Worm (Caenorhabditis elegans) whole organism, L4 larva: ENCODE results near the gene C02B8.6.

Source experiments
- F26F4.8 ChIP-seq: fragments of 200-800 bp; sonication (Bioruptor generic); conservative IDR thresholded peaks from 2 replicates; pipeline ENCODE4 v1.3.6; 2022; ENCODE audit warnings: missing genetic modification characterization, missing compliant biosample characterization
- F37D6.2 ChIP-seq: sonication (generic microtip); optimal IDR thresholded peaks from 2 replicates; lab custom pipeline; 2016; ENCODE audit warnings: mild to moderate bottlenecking, missing genetic modification characterization, missing compliant biosample characterization
- R02D3.7 ChIP-seq: fragments of 150-350 bp; sonication (generic microtip); optimal IDR thresholded peaks from 3 replicates; lab custom pipeline; 2014; ENCODE audit warnings: missing biosample characterization, missing genetic modification characterization
- T26A8.4 ChIP-seq: fragments of 200-800 bp; sonication (Bioruptor generic); IDR thresholded peaks from 2 replicates; pipeline ENCODE4 v1.3.6; 2022; ENCODE audit warnings: missing genetic modification characterization, missing compliant biosample characterization
- Y105C5A.15 ChIP-seq: fragments of 200-800 bp; sonication (Bioruptor generic); IDR thresholded peaks from 2 replicates; pipeline ENCODE4 v1.3.6; 2022; ENCODE audit warnings: missing genetic modification characterization, missing compliant biosample characterization
- Y48G9A.11 ChIP-seq: fragments of 200-800 bp; sonication (Bioruptor generic); IDR thresholded peaks from 2 replicates; pipeline ENCODE4 v1.3.6; 2022; ENCODE audit warnings: missing genetic modification reagents, missing genetic modification characterization, missing compliant biosample characterization
- Y5F2A.4 ChIP-seq: fragments of 200-800 bp; sonication (Bioruptor generic); optimal IDR thresholded peaks from 2 replicates; lab custom pipeline; 2018; ENCODE audit warnings: mild to moderate bottlenecking, missing genetic modification characterization, missing compliant biosample characterization
- Y75B8A.6 ChIP-seq: fragments of 200-800 bp; sonication (Bioruptor generic); IDR thresholded peaks from 2 replicates; pipeline ENCODE4 v1.3.6; 2022; ENCODE audit warnings: missing genetic modification reagents, missing genetic modification characterization, missing compliant biosample characterization
- ZK546.5 ChIP-seq, 2 experiments: sonication (generic microtip); optimal IDR thresholded peaks; 2 replicates each; lab custom pipeline; 2017; ENCODE audit warnings: missing biosample characterization in 2 of 2, missing genetic modification characterization in 2 of 2
- aly-2 ChIP-seq: sonication (generic microtip); optimal IDR thresholded peaks from 2 replicates; lab custom pipeline; 2018; ENCODE audit warnings: missing biosample characterization, missing genetic modification characterization
- ama-1 ChIP-seq: fragments of 150-350 bp; optimal IDR thresholded peaks from 2 replicates; lab custom pipeline; 2014; ENCODE audit warnings: inconsistent platforms, mixed read lengths
- arid-1 ChIP-seq: fragments of 200-800 bp; sonication (Bioruptor generic); conservative IDR thresholded peaks from 2 replicates; pipeline ENCODE4 v1.3.6; 2022; ENCODE audit warnings: missing genetic modification reagents, missing genetic modification characterization, missing compliant biosample characterization
- ceh-32 ChIP-seq: sonication (generic microtip); optimal IDR thresholded peaks from 2 replicates; lab custom pipeline; 2016; ENCODE audit warnings: mild to moderate bottlenecking, missing genetic modification characterization, missing compliant biosample characterization; ENCODE audit not compliant: poor library complexity
- ceh-62 ChIP-seq: sonication (generic microtip); optimal IDR thresholded peaks from 2 replicates; lab custom pipeline; 2017; ENCODE audit warnings: missing biosample characterization, missing genetic modification characterization
- ctbp-1 ChIP-seq: fragments of 200-800 bp; sonication (Bioruptor generic); IDR thresholded peaks from 2 replicates; pipeline ENCODE4 v1.3.6; 2022; ENCODE audit warnings: missing genetic modification reagents, missing genetic modification characterization, missing compliant biosample characterization
- daf-16 ChIP-seq, 3 experiments: sonication (generic microtip); optimal IDR thresholded peaks; 2 replicates each; lab custom pipeline; 2016 to 2017; ENCODE audit warnings: missing genetic modification characterization in 3 of 3, missing genetic modification reagents in 3 of 3, mild to moderate bottlenecking in 2 of 3, missing compliant biosample characterization in 2 of 3, missing biosample characterization in 1 of 3, moderate library complexity in 1 of 3
- daf-19 ChIP-seq: fragments of 200-800 bp; sonication (Bioruptor generic); conservative IDR thresholded peaks from 2 replicates; pipeline ENCODE4 v1.3.6; 2022; ENCODE audit warnings: missing genetic modification characterization, missing compliant biosample characterization
- dmd-9 ChIP-seq: fragments of 200-800 bp; sonication (Bioruptor generic); IDR thresholded peaks from 2 replicates; pipeline ENCODE4 v1.3.6; 2022; ENCODE audit warnings: missing genetic modification reagents, missing genetic modification characterization, missing compliant biosample characterization
- dve-1 ChIP-seq: sonication (generic microtip); optimal IDR thresholded peaks from 2 replicates; lab custom pipeline; 2017; ENCODE audit warnings: antibody characterized with exemption, mild to moderate bottlenecking, missing genetic modification characterization, missing compliant biosample characterization; ENCODE audit not compliant: insufficient read depth
- egl-27 ChIP-seq: sonication (generic microtip); optimal IDR thresholded peaks from 3 replicates; lab custom pipeline; 2017; ENCODE audit warnings: missing biosample characterization, missing genetic modification reagents, missing genetic modification characterization
- hlh-11 ChIP-seq: fragments of 200-800 bp; sonication (Bioruptor generic); optimal IDR thresholded peaks from 2 replicates; lab custom pipeline; 2018; ENCODE audit warnings: mild to moderate bottlenecking, missing genetic modification characterization, missing compliant biosample characterization
- hlh-30 ChIP-seq: sonication (generic microtip); optimal IDR thresholded peaks from 2 replicates; lab custom pipeline; 2017; ENCODE audit warnings: antibody characterized with exemption, mild to moderate bottlenecking, missing genetic modification characterization, missing compliant biosample characterization; ENCODE audit not compliant: insufficient read depth
- lim-7 ChIP-seq: fragments of 200-800 bp; sonication (Bioruptor generic); IDR thresholded peaks from 2 replicates; pipeline ENCODE4 v1.3.6; 2022; ENCODE audit warnings: missing genetic modification characterization, missing compliant biosample characterization
- lin-38 ChIP-seq: fragments of 200-800 bp; sonication (Bioruptor generic); IDR thresholded peaks from 2 replicates; pipeline ENCODE4 v1.3.6; 2022; ENCODE audit warnings: missing genetic modification reagents, missing genetic modification characterization, missing compliant biosample characterization
- lin-39 ChIP-seq: fragments of 150-350 bp; optimal IDR thresholded peaks from 2 replicates; lab custom pipeline; 2014; ENCODE audit warnings: missing biosample characterization, missing genetic modification reagents, missing genetic modification characterization
- mdl-1 ChIP-seq, 2 experiments: fragments of 150-350 bp in 1 of 2; sonication (generic microtip) in 1 of 2; optimal IDR thresholded peaks; 2 replicates each; lab custom pipeline; 2014 to 2017; ENCODE audit warnings: missing biosample characterization in 2 of 2, missing genetic modification characterization in 2 of 2
- mdt-29 ChIP-seq: fragments of 200-800 bp; sonication (Bioruptor generic); IDR thresholded peaks from 2 replicates; pipeline ENCODE4 v1.3.6; 2022; ENCODE audit warnings: missing genetic modification reagents, missing genetic modification characterization, missing compliant biosample characterization
- mep-1 ChIP-seq: fragments of 150-350 bp; sonication (generic microtip); optimal IDR thresholded peaks from 3 replicates; lab custom pipeline; 2014; ENCODE audit warnings: missing biosample characterization, missing genetic modification characterization
- mes-2 ChIP-seq: sonication (generic microtip); optimal IDR thresholded peaks from 2 replicates; lab custom pipeline; 2016; ENCODE audit warnings: missing genotype, mild to moderate bottlenecking, missing genetic modification characterization, missing compliant biosample characterization; ENCODE audit not compliant: poor library complexity, severe bottlenecking
- nhr-102 ChIP-seq: sonication (generic microtip); optimal IDR thresholded peaks from 2 replicates; lab custom pipeline; 2016; ENCODE audit warnings: mild to moderate bottlenecking, missing genetic modification characterization, moderate library complexity, missing compliant biosample characterization
- nhr-11 ChIP-seq: fragments of 150-350 bp; optimal IDR thresholded peaks from 2 replicates; lab custom pipeline; 2014; ENCODE audit warnings: missing biosample characterization, missing genetic modification characterization
- nhr-28 ChIP-seq: fragments of 150-350 bp; optimal IDR thresholded peaks from 2 replicates; lab custom pipeline; 2014; ENCODE audit warnings: missing biosample characterization, missing genetic modification characterization
- nhr-76 ChIP-seq: fragments of 150-350 bp; optimal IDR thresholded peaks from 2 replicates; lab custom pipeline; 2014; ENCODE audit warnings: missing biosample characterization, missing genetic modification characterization
- pha-4 ChIP-seq, 2 experiments: fragments of 150-350 bp in 1 of 2; fragments of 200-800 bp in 1 of 2; sonication (Bioruptor generic) in 1 of 2; IDR thresholded peaks in 1 of 2; optimal IDR thresholded peaks in 1 of 2; 2 replicates each; pipeline versions ENCODE4 v1.3.6 to Lab custom; 2014 to 2022; ENCODE audit warnings: missing genetic modification characterization in 2 of 2, missing genetic modification reagents in 2 of 2, missing biosample characterization in 1 of 2, missing compliant biosample characterization in 1 of 2
- php-3 ChIP-seq: fragments of 200-800 bp; sonication (Bioruptor generic); IDR thresholded peaks from 2 replicates; pipeline ENCODE4 v1.3.6; 2022; ENCODE audit warnings: missing genetic modification reagents, missing genetic modification characterization, missing compliant biosample characterization
- rbr-2 ChIP-seq: sonication (generic microtip); optimal IDR thresholded peaks from 2 replicates; lab custom pipeline; 2016; ENCODE audit warnings: missing genotype, missing genetic modification characterization, missing compliant biosample characterization
- tag-97 ChIP-seq: fragments of 200-800 bp; sonication (Bioruptor generic); IDR thresholded peaks from 2 replicates; pipeline ENCODE4 v1.3.6; 2022; ENCODE audit warnings: missing genetic modification characterization, missing compliant biosample characterization
- tra-1 ChIP-seq: fragments of 200-800 bp; sonication (Bioruptor generic); IDR thresholded peaks from 2 replicates; pipeline ENCODE4 v1.3.6; 2022; ENCODE audit warnings: missing genetic modification reagents, missing genetic modification characterization, missing compliant biosample characterization
- unc-39 ChIP-seq: sonication (generic microtip); optimal IDR thresholded peaks from 2 replicates; lab custom pipeline; 2017; ENCODE audit warnings: missing biosample characterization, missing genetic modification characterization
- unc-62 ChIP-seq, 3 experiments: fragments of 150-350 bp in 1 of 3; sonication (generic microtip); optimal IDR thresholded peaks in 2 of 3; peaks in 1 of 3; 1 replicate in 1 of 3; 2 replicates in 2 of 3; lab custom pipeline; 2014 to 2017; ENCODE audit warnings: missing biosample characterization in 3 of 3, missing genetic modification characterization in 3 of 3, missing genetic modification reagents in 3 of 3, missing genotype in 1 of 3
- zag-1 ChIP-seq: fragments of 150-350 bp; optimal IDR thresholded peaks from 2 replicates; lab custom pipeline; 2014; ENCODE audit warnings: missing biosample characterization, missing genetic modification characterization
- zip-2 ChIP-seq: fragments of 150-350 bp; optimal IDR thresholded peaks from 2 replicates; lab custom pipeline; 2014; ENCODE audit warnings: missing biosample characterization, missing genetic modification characterization
- ztf-11 ChIP-seq: fragments of 150-350 bp; optimal IDR thresholded peaks from 2 replicates; lab custom pipeline; 2014; ENCODE audit warnings: missing biosample characterization, missing genetic modification characterization

Gene C02B8.6

ce11 chrX:8162793-8163192 lies 26.7 kb upstream of the C02B8.6 start, which contains the start of gene F22F1.3:
Gene F22F1.3, minus strand, starts transcription at chrX:8163073.
- TF ChIP-seq lim-7 (GFP tag; lab: Robert Waterston, UW) (no peak), F26F4.8 (GFP tag; lab: Robert Waterston, UW) (no peak), nhr-76 (no peak), unc-62 (GFP tag; optimal IDR thresholded peaks at IDR 0.05 in 1 of 2; lab: Kevin White, UChicago) (peak in 1 of 2 experiments; percentile 98), unc-62 (tag; optimal IDR thresholded peaks at IDR 0.05; lab: Kevin White, UChicago) (no peak)

ce11 chrX:8160016-8160415 lies 23.9 kb upstream of the C02B8.6 start:
- TF ChIP-seq nhr-11: no peak
- peak; percentile 29 for TF ChIP-seq rbr-2 (tag; lab: Kevin White, UChicago)
- TF ChIP-seq nhr-76: no peak
- TF ChIP-seq pha-4 (GFP tag; IDR thresholded peaks at IDR 0.05; lab: Robert Waterston, UW): no peak
- no peak for TF ChIP-seq pha-4 (tag; optimal IDR thresholded peaks at IDR 0.05; lab: Kevin White, UChicago)
- TF ChIP-seq arid-1 (GFP tag; lab: Robert Waterston, UW): no peak
- TF ChIP-seq zag-1 (tag; lab: Kevin White, UChicago): no peak
- TF ChIP-seq daf-16 (GFP tag; optimal IDR thresholded peaks at IDR 0.05; lab: Kevin White, UChicago): no peak
- TF ChIP-seq daf-16 (tag; optimal IDR thresholded peaks at IDR 0.05; lab: Kevin White, UChicago): peak; percentile 39
- TF ChIP-seq ceh-62 (tag; lab: Kevin White, UChicago): no peak
- TF ChIP-seq mdt-29 (GFP tag; lab: Robert Waterston, UW): no peak
- peak in 1 of 2 experiments; percentile 50 for TF ChIP-seq mdl-1 (tag; optimal IDR thresholded peaks at IDR 0.05; lab: Kevin White, UChicago)
- peak; percentile 27 for TF ChIP-seq hlh-30 (tag; lab: Kevin White, UChicago)
- no peak for TF ChIP-seq ctbp-1
- TF ChIP-seq ZK546.5 (tag; optimal IDR thresholded peaks at IDR 0.05; lab: Kevin White, UChicago): no peak
- no peak for TF ChIP-seq daf-19 (GFP tag; lab: Robert Waterston, UW)
- peak; percentile 55 for TF ChIP-seq mep-1 (tag; lab: Kevin White, UChicago)
- TF ChIP-seq dve-1 (tag; lab: Kevin White, UChicago): peak; percentile 57
- TF ChIP-seq hlh-11 (tag; lab: Kevin White, UChicago): peak; percentile 1
- no peak for TF ChIP-seq lin-39 (tag; lab: Kevin White, UChicago)
- no peak for TF ChIP-seq Y5F2A.4 (GFP tag; lab: Kevin White, UChicago)
- peak; percentile 51 for TF ChIP-seq mes-2 (tag; lab: Kevin White, UChicago)

- TF ChIP-seq ceh-32 (tag; lab: Kevin White, UChicago) (no peak), mep-1 (tag; lab: Kevin White, UChicago) (peak; percentile 53), F37D6.2 (tag; lab: Kevin White, UChicago) (no peak), php-3 (GFP tag; lab: Robert Waterston, UW) (no peak), daf-19 (GFP tag; lab: Robert Waterston, UW) (no peak), tra-1 (GFP tag; lab: Robert Waterston, UW) (0 out of 2 replicates have a peak, but pooled peaks have one; percentile 36), arid-1 (GFP tag; lab: Robert Waterston, UW) (no peak), dmd-9 (GFP tag; lab: Robert Waterston, UW) (no peak), nhr-102 (tag; lab: Kevin White, UChicago) (peak; percentile 1), Y48G9A.11 (GFP tag; lab: Robert Waterston, UW) (no peak), mes-2 (tag; lab: Kevin White, UChicago) (peak; percentile 51), ama-1 (lab: Kevin White, UChicago) (peak; percentile 57), zip-2 (tag; lab: Kevin White, UChicago) (no peak), tag-97 (GFP tag; lab: Robert Waterston, UW) (no peak), Y105C5A.15 (GFP tag; lab: Robert Waterston, UW) (no peak), nhr-28 (no peak), aly-2 (tag; lab: Kevin White, UChicago) (no peak), dve-1 (tag; lab: Kevin White, UChicago) (peak; percentile 37), rbr-2 (tag; lab: Kevin White, UChicago) (peak; percentile 44), Y75B8A.6 (GFP tag; lab: Robert Waterston, UW) (no peak), lin-38 (no peak), ZK546.5 (tag; optimal IDR thresholded peaks at IDR 0.05; lab: Kevin White, UChicago) (no peak), hlh-11 (tag; lab: Kevin White, UChicago) (no peak), egl-27 (tag; lab: Kevin White, UChicago) (no peak), T26A8.4 (GFP tag; lab: Robert Waterston, UW) (no peak), R02D3.7 (tag; lab: Kevin White, UChicago) (no peak), ztf-11 (tag; lab: Kevin White, UChicago) (no peak), unc-39 (tag; lab: Kevin White, UChicago) (no peak)
These were observed 23.1 kb upstream of the C02B8.6 start, which contains the start of gene hil-3 for ce11 chrX:8158975-8159813. Gene hil-3, plus strand, starts transcription at chrX:8159169.
